Worm (Caenorhabditis elegans) whole organism, mixed stage, embryonic: ENCODE data around the gene coq-6.
A peak's percentile ranks its signal among the peaks of the same experiment; 100 is the strongest.
"Not testable (repeated sequence)": the region's sequence is repeated elsewhere in the genome, so short reads cannot be mapped to it uniquely, and the experiment has no call there.

Experiments
- bed-3 ChIP-seq: fragments of 200-800 bp; sonication (Bioruptor generic); optimal IDR thresholded peaks from 3 replicates; lab custom pipeline; 2018; ENCODE audit warnings: mild to moderate bottlenecking, missing genetic modification characterization, moderate library complexity, missing compliant biosample characterization
- blmp-1 ChIP-seq: fragments of 150-350 bp; optimal IDR thresholded peaks from 2 replicates; lab custom pipeline; 2014; ENCODE audit warnings: missing biosample characterization, missing genetic modification characterization
- ceh-39 ChIP-seq: fragments of 150-350 bp; optimal IDR thresholded peaks from 2 replicates; lab custom pipeline; 2014; ENCODE audit warnings: missing biosample characterization, missing genetic modification characterization
- ceh-43 ChIP-seq: fragments of 200-800 bp; sonication (Bioruptor generic); optimal IDR thresholded peaks from 2 replicates; lab custom pipeline; 2018; ENCODE audit warnings: mild to moderate bottlenecking, missing genetic modification characterization, moderate library complexity, missing compliant biosample characterization
- ceh-83 ChIP-seq: fragments of 200-800 bp; sonication (Bioruptor generic); optimal IDR thresholded peaks from 2 replicates; lab custom pipeline; 2018; ENCODE audit warnings: mild to moderate bottlenecking, missing genetic modification characterization, missing compliant biosample characterization
- ces-1 ChIP-seq: fragments of 150-350 bp; optimal IDR thresholded peaks from 2 replicates; lab custom pipeline; 2014; ENCODE audit warnings: missing biosample characterization, missing genetic modification reagents, missing genetic modification characterization
- cnd-1 ChIP-seq: fragments of 200-800 bp; sonication (Bioruptor generic); optimal IDR thresholded peaks from 2 replicates; lab custom pipeline; 2018; ENCODE audit warnings: mild to moderate bottlenecking, missing genetic modification characterization, missing compliant biosample characterization
- drap-1 ChIP-seq: fragments of 200-800 bp; sonication (Bioruptor generic); optimal IDR thresholded peaks from 3 replicates; lab custom pipeline; 2018; ENCODE audit warnings: mild to moderate bottlenecking, missing genetic modification characterization, missing compliant biosample characterization
- elt-1 ChIP-seq: sonication (generic microtip); optimal IDR thresholded peaks from 2 replicates; lab custom pipeline; 2017; ENCODE audit warnings: missing genetic modification characterization, mild to moderate bottlenecking, missing compliant biosample characterization, antibody characterized with exemption, moderate library complexity, borderline replicate concordance; ENCODE audit not compliant: insufficient read depth
- flh-1 ChIP-seq: fragments of 200-800 bp; sonication (Bioruptor generic); optimal IDR thresholded peaks from 2 replicates; lab custom pipeline; 2018; ENCODE audit warnings: mild to moderate bottlenecking, missing genetic modification characterization, moderate library complexity, missing compliant biosample characterization
- ham-2 ChIP-seq: fragments of 200-800 bp; sonication (Bioruptor generic); optimal IDR thresholded peaks from 2 replicates; lab custom pipeline; 2018; ENCODE audit warnings: mild to moderate bottlenecking, missing genetic modification characterization, missing compliant biosample characterization
- hlh-1 ChIP-seq: fragments of 150-350 bp; optimal IDR thresholded peaks from 2 replicates; lab custom pipeline; 2014; ENCODE audit warnings: missing biosample characterization, missing genetic modification reagents, missing genetic modification characterization
- lin-32 ChIP-seq: fragments of 200-800 bp; sonication (Bioruptor generic); optimal IDR thresholded peaks from 2 replicates; lab custom pipeline; 2018; ENCODE audit warnings: mild to moderate bottlenecking, missing genetic modification characterization, missing compliant biosample characterization
- lsy-2 ChIP-seq: fragments of 150-350 bp; optimal IDR thresholded peaks from 2 replicates; lab custom pipeline; 2014; ENCODE audit warnings: missing biosample characterization, missing genetic modification characterization
- mab-5 ChIP-seq: fragments of 150-350 bp; optimal IDR thresholded peaks from 2 replicates; lab custom pipeline; 2014; ENCODE audit warnings: missing biosample characterization, missing genetic modification characterization
- mep-1 ChIP-seq: fragments of 150-350 bp; optimal IDR thresholded peaks from 2 replicates; lab custom pipeline; 2017; ENCODE audit warnings: missing biosample characterization, missing genetic modification reagents, missing genetic modification characterization, inconsistent platforms
- mls-2 ChIP-seq: sonication (generic microtip); optimal IDR thresholded peaks from 2 replicates; lab custom pipeline; 2016; ENCODE audit warnings: mild to moderate bottlenecking, missing genetic modification characterization, moderate library complexity, missing compliant biosample characterization
- nhr-12 ChIP-seq: fragments of 150-350 bp; optimal IDR thresholded peaks from 2 replicates; lab custom pipeline; 2014; ENCODE audit warnings: missing biosample characterization, missing genetic modification characterization
- nhr-2 ChIP-seq: fragments of 150-350 bp; optimal IDR thresholded peaks from 2 replicates; lab custom pipeline; 2014; ENCODE audit warnings: missing biosample characterization, missing genetic modification characterization
- nhr-237 ChIP-seq: fragments of 150-350 bp; optimal IDR thresholded peaks from 2 replicates; lab custom pipeline; 2014; ENCODE audit warnings: missing biosample characterization, missing genetic modification characterization
- nhr-28 ChIP-seq: fragments of 150-350 bp; optimal IDR thresholded peaks from 2 replicates; lab custom pipeline; 2014; ENCODE audit warnings: missing biosample characterization, missing genetic modification characterization
- nhr-76 ChIP-seq: sonication (generic microtip); optimal IDR thresholded peaks from 2 replicates; lab custom pipeline; 2017; ENCODE audit warnings: missing biosample characterization, missing genetic modification characterization
- pha-4 ChIP-seq: fragments of 150-350 bp; optimal IDR thresholded peaks from 2 replicates; lab custom pipeline; 2018; ENCODE audit warnings: missing biosample characterization, missing genetic modification reagents, missing genetic modification characterization
- sptf-1 ChIP-seq: sonication (generic microtip); optimal IDR thresholded peaks from 2 replicates; lab custom pipeline; 2017; ENCODE audit warnings: mild to moderate bottlenecking, missing genetic modification characterization, moderate library complexity, missing compliant biosample characterization
- tbx-8 ChIP-seq: fragments of 200-800 bp; sonication (Bioruptor generic); optimal IDR thresholded peaks from 2 replicates; lab custom pipeline; 2018; ENCODE audit warnings: mild to moderate bottlenecking, missing genetic modification characterization, moderate library complexity, missing compliant biosample characterization
- unc-120 ChIP-seq: sonication (generic microtip); optimal IDR thresholded peaks from 2 replicates; lab custom pipeline; 2017; ENCODE audit warnings: missing genetic modification characterization, missing compliant biosample characterization; ENCODE audit not compliant: poor library complexity, severe bottlenecking
- unc-39 ChIP-seq: fragments of 150-350 bp; optimal IDR thresholded peaks from 2 replicates; lab custom pipeline; 2014; ENCODE audit warnings: missing biosample characterization, missing genetic modification characterization
- zip-8 ChIP-seq: fragments of 150-350 bp; optimal IDR thresholded peaks from 2 replicates; lab custom pipeline; 2014; ENCODE audit warnings: missing biosample characterization, missing genetic modification characterization

Gene coq-6

DNA sequence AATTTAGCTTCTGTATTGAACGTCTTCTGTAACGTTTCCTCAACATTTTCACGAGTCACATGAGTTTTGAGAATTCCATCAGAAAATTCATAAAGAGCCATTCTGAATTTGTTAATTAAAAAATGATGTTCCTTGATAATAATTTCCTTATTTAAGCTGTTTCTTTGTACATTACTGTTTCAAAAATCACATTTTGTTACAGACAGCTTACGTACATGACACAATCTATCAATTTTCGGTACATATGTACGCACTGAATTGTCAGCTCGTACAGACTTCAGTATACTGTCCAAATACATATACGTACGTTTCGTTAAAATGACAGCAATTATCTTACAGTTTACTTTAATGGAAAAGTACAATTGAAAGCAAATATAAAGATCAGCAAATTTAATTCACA is 39.9 kb downstream of the coq-6 start, which contains the start of gene E02C12.19:
E02C12.19 (minus strand) TSS at position 101 of the 400 bp plus-strand sequence.
- TF ChIP-seq lsy-2 (tag; lab: Kevin White, UChicago) = no peak
- no peak for TF ChIP-seq nhr-12 (tag; lab: Kevin White, UChicago)
- no peak for TF ChIP-seq ceh-43 (GFP tag; lab: Kevin White, UChicago)
- no peak for TF ChIP-seq drap-1 (GFP tag; lab: Kevin White, UChicago)
- TF ChIP-seq pha-4 (tag; lab: Kevin White, UChicago) = no peak
- no peak for TF ChIP-seq unc-120 (tag; lab: Kevin White, UChicago)
- no peak for TF ChIP-seq ham-2
- TF ChIP-seq, all 35 proteins: peak for 0

DNA sequence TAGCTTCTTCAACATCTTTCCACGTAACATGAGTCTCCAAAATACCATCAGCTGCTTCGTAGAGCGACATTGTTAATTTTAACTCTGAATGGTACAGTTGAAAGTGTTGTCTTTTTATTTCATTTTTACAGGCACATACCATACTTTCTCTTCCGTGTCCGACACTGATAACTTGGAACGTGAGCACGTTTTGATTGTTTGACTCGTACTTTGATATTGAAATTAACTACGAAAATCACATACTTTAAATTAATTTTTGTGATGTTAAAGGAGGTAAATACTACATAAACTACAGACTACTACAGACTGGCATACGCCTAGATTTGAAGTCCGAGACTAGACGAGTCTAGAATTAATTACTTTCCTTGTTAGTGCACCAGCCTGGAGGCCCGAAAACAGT is 41.8 kb downstream of the coq-6 start, which contains the start of gene E02C12.10:
E02C12.10 (minus strand) TSS at position 75 of the 400 bp plus-strand sequence.
- TF ChIP-seq zip-8 (tag; lab: Kevin White, UChicago) = no peak
- TF ChIP-seq ceh-43 (GFP tag; lab: Kevin White, UChicago) = no peak
- no peak for TF ChIP-seq nhr-76
- TF ChIP-seq mab-5 (tag; lab: Kevin White, UChicago) = no peak
- TF ChIP-seq mls-2 = no peak
- TF ChIP-seq ham-2 = no peak
- no peak for TF ChIP-seq ceh-83 (GFP tag; lab: Kevin White, UChicago)
- TF ChIP-seq lsy-2 (tag; lab: Kevin White, UChicago) = no peak
- no peak for TF ChIP-seq ces-1 (GFP tag; lab: Kevin White, UChicago)
- TF ChIP-seq tbx-8 (GFP tag; lab: Kevin White, UChicago) = no peak
- TF ChIP-seq flh-1 (GFP tag; lab: Kevin White, UChicago) = no peak
- TF ChIP-seq blmp-1 (tag; lab: Kevin White, UChicago) = no peak
- no peak for TF ChIP-seq drap-1 (GFP tag; lab: Kevin White, UChicago)
- no peak for TF ChIP-seq cnd-1 (tag; lab: Kevin White, UChicago)
- TF ChIP-seq nhr-28 (tag; lab: Kevin White, UChicago) = no peak
- TF ChIP-seq unc-39 = no peak

DNA sequence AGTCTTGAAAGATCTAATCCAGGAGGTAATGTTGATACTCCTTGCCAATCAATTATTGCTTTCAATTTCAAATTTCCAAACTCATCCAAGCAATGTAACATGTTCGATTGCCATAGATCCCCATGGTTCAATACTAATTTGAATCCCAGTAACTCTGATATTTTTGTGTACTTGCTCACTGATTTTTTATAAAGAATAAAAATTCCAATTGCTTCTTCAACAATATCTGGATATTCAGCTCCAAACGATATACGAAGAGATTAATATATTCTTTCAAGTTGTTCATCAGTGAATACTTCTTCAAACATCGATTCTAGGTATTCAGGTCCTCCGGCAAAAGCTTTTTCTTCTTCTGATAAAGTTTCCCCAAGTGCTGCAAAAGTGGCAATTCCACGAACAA is 43.2 kb downstream of the coq-6 start, which contains the start of gene E02C12.11:
E02C12.11 (minus strand) TSS at position 101 of the 400 bp plus-strand sequence.
- not testable (repeated sequence) for TF ChIP-seq ceh-39 (tag; lab: Kevin White, UChicago); ham-2; elt-1

DNA sequence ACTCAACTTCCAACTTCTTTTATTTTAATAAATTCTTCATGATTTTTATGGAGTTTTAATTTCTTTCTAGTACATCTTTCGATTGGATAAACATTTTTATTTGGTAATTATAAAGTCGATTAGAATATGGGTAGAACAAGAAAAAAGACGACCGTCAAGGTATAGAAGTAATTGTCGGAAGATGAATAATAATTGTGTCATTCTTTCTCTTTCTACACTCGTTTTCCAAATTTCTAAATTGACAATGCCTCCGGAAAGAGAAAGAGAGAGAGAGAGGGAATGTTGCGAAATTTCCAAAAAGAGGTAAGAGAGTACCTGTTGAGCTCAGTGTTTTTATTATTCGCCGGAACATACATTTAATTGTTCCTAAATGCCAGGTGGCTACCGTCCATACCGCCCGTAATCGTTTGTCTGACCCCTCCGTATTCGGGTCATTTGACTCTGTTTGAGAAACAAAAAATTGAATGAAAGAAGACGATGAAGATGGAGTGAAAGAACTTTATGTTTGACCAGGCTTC is 45.3 kb downstream of the coq-6 start, which contains the start of gene E02C12.12:
E02C12.12 (minus strand) TSS at position 468 of the 518 bp plus-strand sequence.
- TF ChIP-seq ham-2 = no peak
- no peak for TF ChIP-seq ces-1 (GFP tag; lab: Kevin White, UChicago)
- TF ChIP-seq lin-32 (GFP tag; lab: Kevin White, UChicago) = no peak
- peak; percentile 51 for TF ChIP-seq nhr-2
- no peak for TF ChIP-seq mab-5 (tag; lab: Kevin White, UChicago)

DNA sequence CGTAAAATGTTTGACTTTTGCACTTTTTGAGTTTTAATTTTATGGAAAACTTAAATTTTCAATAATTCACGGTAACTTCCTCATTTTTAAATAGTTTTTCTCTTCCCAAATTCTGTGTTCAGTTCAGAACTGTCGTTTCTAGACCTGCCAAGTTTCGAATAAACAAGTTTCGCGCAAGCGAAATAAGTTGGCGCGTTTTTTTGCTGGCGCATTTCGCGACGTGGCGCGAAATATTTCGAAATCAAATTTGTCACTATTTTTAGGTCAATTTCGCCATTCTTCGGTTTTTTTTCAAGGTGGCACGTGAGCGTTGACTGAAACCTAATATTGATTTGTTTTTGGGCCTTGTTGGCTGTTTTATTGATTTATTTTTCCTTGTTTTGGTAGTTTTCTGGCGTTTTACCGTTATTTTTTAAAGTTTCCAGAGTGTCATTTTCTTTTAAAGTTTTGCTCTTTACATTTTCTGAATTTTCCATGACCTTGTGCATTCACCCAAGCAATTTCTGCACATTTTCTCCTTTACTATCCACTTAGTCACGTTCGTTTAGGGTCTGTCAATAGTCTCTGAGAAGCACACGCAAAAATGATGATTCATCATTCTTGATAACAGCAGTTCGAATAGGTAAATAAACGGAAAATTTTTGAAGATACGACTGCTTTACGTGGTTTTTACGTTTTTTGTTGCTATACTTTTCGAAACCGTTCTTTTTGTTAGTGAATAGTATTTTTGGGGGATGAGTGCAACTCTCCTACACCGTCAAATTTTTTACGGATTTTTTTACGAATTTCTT is 46.2 kb downstream of the coq-6 start:
- TF ChIP-seq lsy-2 (tag; lab: Kevin White, UChicago) = no peak
- no peak for TF ChIP-seq bed-3 (GFP tag; lab: Kevin White, UChicago)
- no peak for TF ChIP-seq zip-8 (tag; lab: Kevin White, UChicago)
- no peak for TF ChIP-seq hlh-1
- TF ChIP-seq unc-120 (tag; lab: Kevin White, UChicago) = no peak
- no peak for TF ChIP-seq ceh-43 (GFP tag; lab: Kevin White, UChicago)
- no peak for TF ChIP-seq nhr-237 (tag; lab: Kevin White, UChicago)
- TF ChIP-seq mep-1 = no peak

DNA sequence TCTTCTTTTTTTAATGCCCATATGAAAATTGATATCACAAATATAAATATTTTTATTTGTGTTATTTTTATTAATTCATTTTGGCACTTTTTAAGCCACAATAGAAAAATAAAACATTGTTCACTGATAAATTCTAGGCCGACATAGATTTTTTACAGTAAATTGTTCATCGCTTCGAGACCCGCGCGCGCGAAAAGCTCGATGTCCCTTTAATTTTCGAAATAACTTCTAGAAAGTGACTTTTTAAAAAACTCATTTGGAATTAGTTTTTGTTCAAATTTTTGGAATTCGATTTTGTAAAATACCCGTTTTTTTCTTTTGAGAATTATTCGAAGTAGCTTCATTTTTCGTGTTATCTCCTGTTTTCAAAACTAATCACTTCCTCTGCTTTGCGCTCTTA is 47.8 kb downstream of the coq-6 start:
- TF ChIP-seq cnd-1 (tag; lab: Kevin White, UChicago) (no peak), nhr-12 (tag; lab: Kevin White, UChicago) (no peak), sptf-1 (tag; lab: Kevin White, UChicago) (no peak)
- TF ChIP-seq, all 35 proteins: peak for 0
